Fruit fly (Drosophila melanogaster) whole organism, adult: ENCODE measurements around the gene Hr96.

ENCODE experiments used
- CG11617 ChIP-seq: fragments of 200-800 bp; sonication (Bioruptor generic); optimal IDR thresholded peaks from 2 replicates; lab custom pipeline; 2017; ENCODE audit warnings: mild to moderate bottlenecking, missing biosample characterization, missing genetic modification reagents, missing genetic modification characterization
- CG14711 ChIP-seq: fragments of 200-800 bp; sonication (Bioruptor generic); optimal IDR thresholded peaks from 2 replicates; lab custom pipeline; 2018; ENCODE audit warnings: missing biosample characterization, mild to moderate bottlenecking, missing genetic modification characterization, moderate library complexity
- CG1620 ChIP-seq: fragments of 200-800 bp; sonication (Bioruptor generic); optimal IDR thresholded peaks from 2 replicates; lab custom pipeline; 2016; ENCODE audit warnings: missing biosample characterization, missing genetic modification characterization
- CG33017 ChIP-seq: fragments of 200-800 bp; sonication (Bioruptor generic); optimal IDR thresholded peaks from 2 replicates; lab custom pipeline; 2018; ENCODE audit warnings: missing biosample characterization, mild to moderate bottlenecking, missing genetic modification characterization, moderate library complexity
- CG7045 ChIP-seq: fragments of 200-800 bp; sonication (Bioruptor generic); optimal IDR thresholded peaks from 2 replicates; lab custom pipeline; 2017; ENCODE audit warnings: missing biosample characterization, mild to moderate bottlenecking, missing genetic modification characterization
- CG7101 ChIP-seq: fragments of 200-800 bp; sonication (Bioruptor generic); optimal IDR thresholded peaks from 2 replicates; lab custom pipeline; 2018; ENCODE audit warnings: missing biosample characterization, mild to moderate bottlenecking, missing genetic modification characterization, moderate library complexity
- Clk ChIP-seq: fragments of 200-800 bp; sonication (Bioruptor generic); optimal IDR thresholded peaks from 2 replicates; lab custom pipeline; 2017; ENCODE audit warnings: missing biosample characterization, missing genetic modification characterization
- Crg-1 ChIP-seq: fragments of 200-800 bp; sonication (Bioruptor generic); optimal IDR thresholded peaks from 2 replicates; lab custom pipeline; 2016; ENCODE audit warnings: missing biosample characterization, missing genetic modification characterization
- Mnt ChIP-seq: fragments of 200-800 bp; sonication (Bioruptor generic); optimal IDR thresholded peaks from 2 replicates; lab custom pipeline; 2016; ENCODE audit warnings: missing biosample characterization, mild to moderate bottlenecking, missing genetic modification characterization
- kay ChIP-seq: fragments of 200-800 bp; sonication (Bioruptor generic); peaks from one replicate; lab custom pipeline; 2016; ENCODE audit warnings: missing biosample characterization, missing genetic modification characterization, borderline replicate concordance
- tj ChIP-seq: fragments of 200-800 bp; sonication (Bioruptor generic); optimal IDR thresholded peaks from 3 replicates; lab custom pipeline; 2017; ENCODE audit warnings: missing biosample characterization, mild to moderate bottlenecking, missing genetic modification characterization, moderate library complexity

DNA sequence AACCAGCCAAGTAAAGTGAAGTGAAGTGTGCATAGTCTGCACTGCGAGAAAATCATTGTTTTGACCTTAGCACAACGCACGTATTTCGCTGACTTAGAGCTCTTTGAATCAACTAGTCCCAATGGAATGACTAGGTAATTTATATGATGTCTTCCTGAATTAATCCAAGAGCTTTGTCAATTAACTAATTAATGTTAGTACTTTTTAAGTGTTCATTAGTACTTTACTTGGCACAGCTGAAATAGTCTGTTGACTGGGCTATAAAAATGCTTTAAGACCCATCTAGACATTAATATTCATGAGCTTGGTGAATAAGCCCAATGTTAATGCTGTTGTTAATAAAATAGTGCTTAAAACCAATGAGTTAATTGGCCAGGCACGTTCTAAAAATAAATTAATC, 48.9 kb upstream of the Hr96 start:
- TF ChIP-seq Mnt (no peak), CG1620 (GFP tag; lab: Kevin White, UChicago) (no peak), tj (no peak), CG14711 (no peak), CG33017 (tag; lab: Kevin White, UChicago) (no peak), CG7101 (tag; lab: Kevin White, UChicago) (no peak), CG7045 (no peak), CG11617 (no peak), Clk (no peak), Crg-1 (no peak), kay (GFP tag; lab: Kevin White, UChicago) (no peak)
